Worm (Caenorhabditis elegans) whole organism, L4 larva: ENCODE measurements around the gene abhd-3.2.

ENCODE experiments used
- F44E2.7 ChIP-seq: fragments of 200-800 bp; sonication (Bioruptor generic); IDR thresholded peaks from 2 replicates; pipeline ENCODE4 v2.1.2; 2022; ENCODE audit warnings: missing genetic modification characterization, missing compliant biosample characterization
- Y48G9A.11 ChIP-seq: fragments of 200-800 bp; sonication (Bioruptor generic); IDR thresholded peaks from 2 replicates; pipeline ENCODE4 v1.3.6; 2022; ENCODE audit warnings: missing genetic modification reagents, missing genetic modification characterization, missing compliant biosample characterization
- ZK546.5 ChIP-seq, 2 experiments: sonication (generic microtip); optimal IDR thresholded peaks; 2 replicates each; lab custom pipeline; 2017; ENCODE audit warnings: missing biosample characterization in 2 of 2, missing genetic modification characterization in 2 of 2
- aha-1 ChIP-seq: fragments of 150-350 bp; peaks from one replicate; lab custom pipeline; 2014; ENCODE audit warnings: missing biosample characterization, missing genetic modification characterization
- attf-4 ChIP-seq: sonication (generic microtip); optimal IDR thresholded peaks from 3 replicates; lab custom pipeline; 2017; ENCODE audit warnings: missing biosample characterization, missing genetic modification characterization
- ceh-20 ChIP-seq: fragments of 200-800 bp; sonication (Bioruptor generic); IDR thresholded peaks from 2 replicates; pipeline ENCODE4 v1.3.6; 2022; ENCODE audit warnings: missing genetic modification reagents, missing genetic modification characterization, missing compliant biosample characterization
- ceh-44 ChIP-seq: fragments of 200-800 bp; sonication (Bioruptor generic); IDR thresholded peaks from 2 replicates; pipeline ENCODE4 v1.3.6; 2022; ENCODE audit warnings: missing genetic modification reagents, missing genetic modification characterization, missing compliant biosample characterization
- ceh-62 ChIP-seq: sonication (generic microtip); optimal IDR thresholded peaks from 2 replicates; lab custom pipeline; 2017; ENCODE audit warnings: missing biosample characterization, missing genetic modification characterization
- ceh-82 ChIP-seq: sonication (generic microtip); optimal IDR thresholded peaks from 2 replicates; lab custom pipeline; 2017; ENCODE audit warnings: missing biosample characterization, missing genetic modification characterization
- cey-2 ChIP-seq: sonication (generic microtip); optimal IDR thresholded peaks from 3 replicates; lab custom pipeline; 2017; ENCODE audit warnings: missing genetic modification characterization, mild to moderate bottlenecking, missing compliant biosample characterization, antibody characterized with exemption, borderline replicate concordance; ENCODE audit not compliant: insufficient read depth
- ctbp-1 ChIP-seq: fragments of 200-800 bp; sonication (Bioruptor generic); IDR thresholded peaks from 2 replicates; pipeline ENCODE4 v1.3.6; 2022; ENCODE audit warnings: missing genetic modification reagents, missing genetic modification characterization, missing compliant biosample characterization
- daf-8 ChIP-seq: fragments of 200-800 bp; sonication (Bioruptor generic); IDR thresholded peaks from 2 replicates; pipeline ENCODE4 v1.3.6; 2022; ENCODE audit warnings: missing genetic modification characterization, missing compliant biosample characterization
- dmd-9 ChIP-seq: fragments of 200-800 bp; sonication (Bioruptor generic); IDR thresholded peaks from 2 replicates; pipeline ENCODE4 v1.3.6; 2022; ENCODE audit warnings: missing genetic modification reagents, missing genetic modification characterization, missing compliant biosample characterization
- dpl-1 ChIP-seq: fragments of 150-350 bp; optimal IDR thresholded peaks from 2 replicates; lab custom pipeline; 2014; ENCODE audit warnings: missing biosample characterization, missing genetic modification reagents, missing genetic modification characterization
- duxl-1 ChIP-seq: sonication (generic microtip); optimal IDR thresholded peaks from 2 replicates; lab custom pipeline; 2016; ENCODE audit warnings: mild to moderate bottlenecking, missing genetic modification characterization, moderate library complexity, missing compliant biosample characterization; ENCODE audit not compliant: poor library complexity
- egl-27 ChIP-seq: sonication (generic microtip); optimal IDR thresholded peaks from 3 replicates; lab custom pipeline; 2017; ENCODE audit warnings: missing biosample characterization, missing genetic modification reagents, missing genetic modification characterization
- egl-43 ChIP-seq: fragments of 200-800 bp; sonication (Bioruptor generic); IDR thresholded peaks from 2 replicates; pipeline ENCODE4 v1.3.6; 2022; ENCODE audit warnings: missing genetic modification reagents, missing genetic modification characterization, missing compliant biosample characterization
- fos-1 ChIP-seq: fragments of 150-350 bp; optimal IDR thresholded peaks from 2 replicates; lab custom pipeline; 2014; ENCODE audit warnings: missing biosample characterization, missing genetic modification characterization
- gei-8 ChIP-seq: fragments of 200-800 bp; sonication (Bioruptor generic); optimal IDR thresholded peaks from 2 replicates; lab custom pipeline; 2018; ENCODE audit warnings: mild to moderate bottlenecking, missing genetic modification characterization, missing compliant biosample characterization
- hif-1 ChIP-seq, 2 experiments: sonication (generic microtip); optimal IDR thresholded peaks; 2 replicates each; lab custom pipeline; 2016 to 2017; ENCODE audit warnings: missing compliant biosample characterization in 2 of 2, missing genetic modification characterization in 2 of 2, missing genetic modification reagents in 2 of 2, missing genotype in 2 of 2, mild to moderate bottlenecking in 1 of 2
- hlh-30 ChIP-seq: sonication (generic microtip); optimal IDR thresholded peaks from 2 replicates; lab custom pipeline; 2017; ENCODE audit warnings: antibody characterized with exemption, mild to moderate bottlenecking, missing genetic modification characterization, missing compliant biosample characterization; ENCODE audit not compliant: insufficient read depth
- hmg-1.1 ChIP-seq: fragments of 200-800 bp; sonication (Bioruptor generic); IDR thresholded peaks from 2 replicates; pipeline ENCODE4 v1.3.6; 2022; ENCODE audit warnings: missing genetic modification reagents, missing genetic modification characterization, missing compliant biosample characterization
- lim-7 ChIP-seq: fragments of 200-800 bp; sonication (Bioruptor generic); IDR thresholded peaks from 2 replicates; pipeline ENCODE4 v1.3.6; 2022; ENCODE audit warnings: missing genetic modification characterization, missing compliant biosample characterization
- lin-1 ChIP-seq: fragments of 200-800 bp; sonication (Bioruptor generic); IDR thresholded peaks from 2 replicates; pipeline ENCODE4 v1.3.6; 2022; ENCODE audit warnings: missing genetic modification reagents, missing genetic modification characterization, missing compliant biosample characterization
- lin-29 ChIP-seq: fragments of 200-800 bp; sonication (Bioruptor generic); IDR thresholded peaks from 2 replicates; pipeline ENCODE4 v1.3.6; 2022; ENCODE audit warnings: missing genetic modification reagents, missing genetic modification characterization, missing compliant biosample characterization
- lin-39 ChIP-seq: fragments of 150-350 bp; optimal IDR thresholded peaks from 2 replicates; lab custom pipeline; 2014; ENCODE audit warnings: missing biosample characterization, missing genetic modification reagents, missing genetic modification characterization
- lsy-2 ChIP-seq, 2 experiments: fragments of 150-350 bp in 1 of 2; sonication (generic microtip) in 1 of 2; optimal IDR thresholded peaks; 2 replicates each; lab custom pipeline; 2014 to 2017; ENCODE audit warnings: missing biosample characterization in 2 of 2, missing genetic modification characterization in 2 of 2
- madf-5 ChIP-seq, 2 experiments: fragments of 200-800 bp; sonication (Bioruptor generic); IDR thresholded peaks; 2 replicates each; pipeline ENCODE4 v1.3.6; 2022; ENCODE audit warnings: missing compliant biosample characterization in 2 of 2, missing genetic modification characterization in 2 of 2
- mdt-29 ChIP-seq: fragments of 200-800 bp; sonication (Bioruptor generic); IDR thresholded peaks from 2 replicates; pipeline ENCODE4 v1.3.6; 2022; ENCODE audit warnings: missing genetic modification reagents, missing genetic modification characterization, missing compliant biosample characterization
- mep-1 ChIP-seq: fragments of 150-350 bp; sonication (generic microtip); optimal IDR thresholded peaks from 3 replicates; lab custom pipeline; 2014; ENCODE audit warnings: missing biosample characterization, missing genetic modification characterization
- mxl-2 ChIP-seq: fragments of 200-800 bp; sonication (Bioruptor generic); conservative IDR thresholded peaks from 2 replicates; pipeline ENCODE4 v1.3.6; 2022; ENCODE audit warnings: missing genetic modification reagents, missing genetic modification characterization, missing compliant biosample characterization
- mxl-3 ChIP-seq: fragments of 200-800 bp; sonication (Bioruptor generic); optimal IDR thresholded peaks from 2 replicates; lab custom pipeline; 2018; ENCODE audit warnings: mild to moderate bottlenecking, missing genetic modification characterization, missing compliant biosample characterization
- nhr-10 ChIP-seq: fragments of 150-350 bp; optimal IDR thresholded peaks from 2 replicates; lab custom pipeline; 2014; ENCODE audit warnings: missing biosample characterization, missing genetic modification characterization
- nhr-77 ChIP-seq: fragments of 150-350 bp; optimal IDR thresholded peaks from 2 replicates; lab custom pipeline; 2014; ENCODE audit warnings: missing biosample characterization, missing genetic modification characterization
- pqm-1 ChIP-seq: sonication (generic microtip); optimal IDR thresholded peaks from 2 replicates; lab custom pipeline; 2017; ENCODE audit warnings: missing biosample characterization, missing genetic modification characterization
- rbr-2 ChIP-seq: sonication (generic microtip); optimal IDR thresholded peaks from 2 replicates; lab custom pipeline; 2016; ENCODE audit warnings: missing genotype, missing genetic modification characterization, missing compliant biosample characterization
- sdz-12 ChIP-seq: fragments of 200-800 bp; sonication (Bioruptor generic); optimal IDR thresholded peaks from 2 replicates; lab custom pipeline; 2018; ENCODE audit warnings: mild to moderate bottlenecking, missing genetic modification characterization, missing compliant biosample characterization
- snpc-1.2 ChIP-seq: fragments of 200-800 bp; sonication (Bioruptor generic); IDR thresholded peaks from 2 replicates; pipeline ENCODE4 v1.3.6; 2022; ENCODE audit warnings: missing genetic modification reagents, missing genetic modification characterization, missing compliant biosample characterization
- tag-97 ChIP-seq: fragments of 200-800 bp; sonication (Bioruptor generic); IDR thresholded peaks from 2 replicates; pipeline ENCODE4 v1.3.6; 2022; ENCODE audit warnings: missing genetic modification characterization, missing compliant biosample characterization
- unc-130 ChIP-seq: sonication (generic microtip); optimal IDR thresholded peaks from 2 replicates; lab custom pipeline; 2016; ENCODE audit warnings: missing genetic modification reagents, missing genetic modification characterization, missing compliant biosample characterization
- unc-39 ChIP-seq: sonication (generic microtip); optimal IDR thresholded peaks from 2 replicates; lab custom pipeline; 2017; ENCODE audit warnings: missing biosample characterization, missing genetic modification characterization
- unc-62 ChIP-seq, 3 experiments: fragments of 150-350 bp in 1 of 3; sonication (generic microtip); optimal IDR thresholded peaks in 2 of 3; peaks in 1 of 3; 1 replicate in 1 of 3; 2 replicates in 2 of 3; lab custom pipeline; 2014 to 2017; ENCODE audit warnings: missing biosample characterization in 3 of 3, missing genetic modification characterization in 3 of 3, missing genetic modification reagents in 3 of 3, missing genotype in 1 of 3
- vab-7 ChIP-seq: fragments of 200-800 bp; sonication (Bioruptor generic); IDR thresholded peaks from 2 replicates; pipeline ENCODE4 v1.3.6; 2022; ENCODE audit warnings: missing genetic modification reagents, missing genetic modification characterization, missing compliant biosample characterization
- zag-1 ChIP-seq: fragments of 150-350 bp; optimal IDR thresholded peaks from 2 replicates; lab custom pipeline; 2014; ENCODE audit warnings: missing biosample characterization, missing genetic modification characterization
- zfp-2 ChIP-seq: sonication (generic microtip); optimal IDR thresholded peaks from 2 replicates; lab custom pipeline; 2016; ENCODE audit warnings: mild to moderate bottlenecking, missing genetic modification characterization, missing compliant biosample characterization
- zip-11 ChIP-seq: fragments of 200-800 bp; sonication (Bioruptor generic); IDR thresholded peaks from 2 replicates; pipeline ENCODE4 v1.3.6; 2022; ENCODE audit warnings: missing genetic modification characterization, missing compliant biosample characterization
- ztf-7 ChIP-seq: fragments of 150-350 bp; optimal IDR thresholded peaks from 2 replicates; lab custom pipeline; 2014; ENCODE audit warnings: missing biosample characterization, missing genetic modification characterization

The abhd-3.2 gene

DNA sequence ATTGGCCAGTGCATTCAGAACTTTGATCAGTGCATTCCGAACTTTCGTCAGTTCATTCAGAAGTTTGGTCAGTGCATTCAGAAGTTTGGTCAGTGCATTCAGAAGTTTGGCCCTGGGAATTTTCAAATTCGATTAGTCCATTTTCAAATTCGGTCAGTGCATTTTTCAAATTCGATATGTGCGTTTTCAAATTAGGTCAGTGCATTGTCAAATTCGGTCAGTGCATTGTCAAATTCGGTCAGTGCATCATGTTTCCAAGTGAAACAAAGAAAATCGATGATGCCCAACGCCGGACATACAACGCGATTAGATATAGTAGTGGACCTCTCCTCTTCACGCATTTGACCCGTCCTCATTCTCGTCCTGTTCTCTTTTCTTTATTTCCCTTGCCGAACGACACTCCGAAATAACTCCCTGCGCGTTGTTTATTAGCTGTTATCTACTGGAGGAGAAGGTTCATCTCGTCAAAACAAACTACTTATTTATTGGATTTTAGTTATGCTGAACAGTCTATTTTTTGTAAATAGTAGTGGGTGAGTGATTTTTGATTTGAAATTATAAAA lies 23.2 kb downstream of the abhd-3.2 start, which contains the start of gene apm-3 (continued):
- TF ChIP-seq zfp-2 (tag; lab: Kevin White, UChicago) = no peak
- peak; percentile 16 for TF ChIP-seq hlh-30 (tag; lab: Kevin White, UChicago)
- TF ChIP-seq sdz-12 = no peak
- TF ChIP-seq snpc-1.2 (GFP tag; lab: Robert Waterston, UW) = no peak

DNA sequence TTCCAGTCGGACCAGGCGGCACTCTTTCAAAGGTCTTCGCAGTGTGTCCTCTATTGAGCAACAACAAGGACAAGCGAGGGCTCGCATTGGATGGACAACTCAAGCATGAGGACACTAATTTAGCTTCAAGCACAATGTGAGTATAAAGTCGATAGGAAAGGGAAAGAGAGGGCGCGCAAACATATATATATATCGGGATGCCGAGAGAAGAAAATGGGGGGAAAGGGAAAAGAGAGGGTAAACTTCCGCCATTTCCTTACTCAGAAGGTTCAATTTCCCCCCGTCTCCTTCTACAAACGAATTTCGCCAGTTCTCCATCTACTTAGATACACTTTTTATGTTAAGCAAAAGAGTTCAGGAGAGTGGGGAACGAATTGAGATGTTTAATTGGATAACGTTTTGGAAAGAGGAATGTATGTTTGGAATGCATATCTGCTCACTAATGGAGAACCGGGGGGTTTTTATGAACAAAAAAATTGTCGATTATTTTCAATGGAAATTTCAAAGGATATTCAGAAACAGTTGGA lies 25.2 kb downstream of the abhd-3.2 start:
- TF ChIP-seq mep-1 (no peak), mdt-29 (GFP tag; lab: Robert Waterston, UW) (no peak), hmg-1.1 (GFP tag; lab: Robert Waterston, UW) (no peak), lsy-2 (tag; optimal IDR thresholded peaks at IDR 0.05; lab: Kevin White, UChicago) (peak in 1 of 2 experiments; percentile 26), rbr-2 (tag; lab: Kevin White, UChicago) (peak; percentile 29), ceh-62 (no peak), Y48G9A.11 (no peak), unc-62 (GFP tag; optimal IDR thresholded peaks at IDR 0.05 in 1 of 2; lab: Kevin White, UChicago) (peak in 1 of 2 experiments; percentile 92), unc-62 (tag; optimal IDR thresholded peaks at IDR 0.05; lab: Kevin White, UChicago) (no peak)

DNA sequence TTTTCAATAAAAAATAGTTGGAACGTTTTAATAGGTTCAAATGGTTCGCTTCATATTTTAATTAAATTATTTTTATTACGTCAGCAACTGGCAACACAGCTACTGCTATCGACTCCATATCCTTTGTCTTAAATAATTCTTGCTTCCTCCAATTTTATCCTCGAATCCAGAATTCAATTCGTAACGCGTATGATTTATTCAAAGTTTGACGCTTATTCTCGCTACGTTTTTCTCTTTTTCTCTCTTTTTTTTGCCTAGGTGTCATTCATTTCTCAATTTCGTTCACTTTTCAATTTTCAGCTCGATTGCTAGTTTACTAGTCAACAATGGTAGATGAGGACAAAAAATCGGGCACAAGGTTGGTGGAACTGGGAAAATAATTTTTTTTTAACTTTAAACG lies 27.3 kb downstream of the abhd-3.2 start, which contains the start of gene arr-1:
Gene arr-1, plus strand, starts transcription at position 301 of the 400 bp plus-strand sequence.
- TF ChIP-seq zip-11 (no peak), unc-130 (no peak), nhr-77 (tag; lab: Kevin White, UChicago) (no peak), dpl-1 (GFP tag; lab: Kevin White, UChicago) (no peak), ZK546.5 (tag; optimal IDR thresholded peaks at IDR 0.05; lab: Kevin White, UChicago) (no peak), lin-29 (no peak), fos-1 (tag; lab: Kevin White, UChicago) (no peak), egl-27 (tag; lab: Kevin White, UChicago) (no peak), mxl-2 (no peak), ceh-20 (GFP tag; lab: Robert Waterston, UW) (no peak), dmd-9 (GFP tag; lab: Robert Waterston, UW) (no peak), hif-1 (tag; optimal IDR thresholded peaks at IDR 0.05; lab: Kevin White, UChicago) (no peak), unc-39 (tag; lab: Kevin White, UChicago) (no peak), nhr-10 (tag; lab: Kevin White, UChicago) (no peak), gei-8 (GFP tag; lab: Kevin White, UChicago) (no peak), zag-1 (tag; lab: Kevin White, UChicago) (no peak), attf-4 (tag; lab: Kevin White, UChicago) (no peak), F44E2.7 (GFP tag; lab: Robert Waterston, UW) (no peak), cey-2 (tag; lab: Kevin White, UChicago) (no peak), ceh-82 (tag; lab: Kevin White, UChicago) (no peak)

DNA sequence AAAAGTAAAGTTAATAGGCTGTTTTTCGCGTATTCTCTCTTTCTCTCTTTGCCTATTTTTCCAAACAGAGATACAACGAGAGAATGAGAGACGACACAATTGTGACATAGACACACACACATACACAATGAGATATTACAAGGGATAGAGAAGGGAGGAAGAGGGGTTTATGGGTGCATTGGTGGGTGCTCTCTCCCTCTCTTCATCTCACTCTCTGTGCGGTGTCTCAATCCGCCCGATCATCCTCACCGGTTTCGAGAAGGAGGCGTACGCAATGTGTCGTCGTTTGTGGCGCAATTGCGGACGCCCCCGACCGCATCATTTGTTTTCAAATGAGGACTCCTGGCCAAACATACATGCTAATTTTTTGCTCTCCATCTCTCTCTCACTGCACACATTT lies 28.3 kb downstream of the abhd-3.2 start:
- TF ChIP-seq daf-8 (GFP tag; lab: Robert Waterston, UW) (no peak), aha-1 (tag; lab: Kevin White, UChicago) (peak; percentile 98), lim-7 (GFP tag; lab: Robert Waterston, UW) (0 out of 2 replicates have a peak, but pooled peaks have one; percentile 46), vab-7 (GFP tag; lab: Robert Waterston, UW) (peak; percentile 72), pqm-1 (tag; lab: Kevin White, UChicago) (no peak), ceh-44 (0 out of 2 replicates have a peak, but pooled peaks have one; percentile 9), lin-1 (GFP tag; lab: Robert Waterston, UW) (no peak), ztf-7 (tag; lab: Kevin White, UChicago) (peak; percentile 82), lin-39 (tag; lab: Kevin White, UChicago) (no peak), zag-1 (tag; lab: Kevin White, UChicago) (peak; percentile 68), duxl-1 (peak; percentile 73), tag-97 (GFP tag; lab: Robert Waterston, UW) (no peak), egl-43 (peak; percentile 97), mxl-3 (GFP tag; lab: Kevin White, UChicago) (peak; percentile 86), ctbp-1 (GFP tag; lab: Robert Waterston, UW) (peak; percentile 93), madf-5 (GFP tag; IDR thresholded peaks at IDR 0.05; lab: Robert Waterston, UW) (0 out of 4 replicates have a peak, but pooled peaks of 1 of the 2 experiments have one; percentile 9)
